Fruit fly (Drosophila melanogaster) ovary, adult (tissue): ENCODE results near the gene REPTOR.
A peak's percentile ranks its signal among the peaks of the same experiment; 100 is the strongest.

Experiments used
- CG17801 ChIP-seq: fragments of 200-800 bp; optimal IDR thresholded peaks from 2 replicates; lab custom pipeline; 2019; ENCODE audit warnings: missing biosample characterization, mild to moderate bottlenecking, missing genetic modification characterization, moderate library complexity; ENCODE audit not compliant: partially characterized antibody

REPTOR gene

DNA sequence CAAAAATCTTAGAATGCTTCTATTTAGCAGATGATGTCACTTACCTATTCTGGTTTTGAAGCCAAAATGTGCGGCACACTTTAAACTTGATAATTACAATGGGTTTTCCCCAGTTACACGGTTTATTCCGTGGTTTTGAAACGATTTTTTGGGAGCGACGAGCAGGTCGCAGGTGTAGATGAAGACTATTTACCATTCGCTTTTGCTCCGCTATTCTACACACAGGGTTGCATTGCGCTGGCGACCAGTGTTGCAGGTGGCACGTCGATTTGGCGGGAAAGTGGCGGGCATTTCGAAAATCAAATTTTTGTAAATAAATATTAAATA lies at the start of gene REPTOR:
TSS of gene REPTOR (minus strand) at position 196 of the 327 bp plus-strand sequence.
- TF ChIP-seq CG17801 (GFP tag; lab: Kevin White, UChicago), result peak; percentile 12

DNA sequence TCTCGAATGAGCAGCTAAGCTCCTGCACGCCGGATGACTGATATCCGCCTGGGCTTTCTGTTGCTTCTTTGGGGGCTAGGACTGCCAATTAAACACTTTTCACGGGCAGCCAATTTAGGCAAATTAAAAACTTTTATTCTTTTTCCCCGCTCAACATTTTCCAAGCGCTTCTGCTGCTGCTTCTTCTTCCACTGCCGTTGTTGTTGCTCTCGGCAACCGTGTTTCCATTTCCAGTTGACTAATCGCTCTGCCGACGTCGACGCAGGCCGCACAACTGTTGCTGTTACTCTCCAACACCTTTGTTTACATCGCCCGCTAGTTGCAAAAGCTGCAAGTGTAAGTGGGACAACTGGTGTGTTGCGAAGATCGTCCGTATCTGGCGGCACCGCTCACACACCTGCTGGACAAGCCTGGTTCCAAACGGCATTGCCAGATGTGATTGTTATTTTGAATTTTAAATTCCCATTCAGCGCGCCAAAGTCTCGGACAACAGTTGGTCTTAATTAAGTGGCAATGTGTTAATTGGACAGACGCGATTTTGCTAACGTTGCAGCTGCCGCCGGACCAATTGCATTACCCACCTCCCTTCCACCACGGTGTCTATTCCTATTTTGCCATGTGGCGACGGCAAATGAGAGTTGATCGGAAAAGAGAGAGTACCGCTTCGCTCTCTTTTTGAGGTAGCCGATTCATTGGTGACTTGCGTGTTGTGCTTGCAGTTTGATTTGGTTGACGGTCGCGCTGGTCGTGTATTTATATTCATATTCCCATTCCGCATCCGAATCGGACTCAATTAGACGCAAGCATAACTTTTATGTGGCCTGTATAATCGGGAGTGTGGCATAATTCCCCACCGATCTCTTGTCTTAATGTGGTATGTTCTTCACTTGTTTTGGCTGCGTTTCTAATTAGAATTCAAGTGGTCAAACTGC lies 47.5 kb upstream of the REPTOR start, which contains the start of gene Wsck:
TSS of gene Wsck (minus strand) at position 199 of the 932 bp plus-strand sequence.
- peak; percentile 41 for TF ChIP-seq CG17801 (GFP tag; lab: Kevin White, UChicago)

DNA sequence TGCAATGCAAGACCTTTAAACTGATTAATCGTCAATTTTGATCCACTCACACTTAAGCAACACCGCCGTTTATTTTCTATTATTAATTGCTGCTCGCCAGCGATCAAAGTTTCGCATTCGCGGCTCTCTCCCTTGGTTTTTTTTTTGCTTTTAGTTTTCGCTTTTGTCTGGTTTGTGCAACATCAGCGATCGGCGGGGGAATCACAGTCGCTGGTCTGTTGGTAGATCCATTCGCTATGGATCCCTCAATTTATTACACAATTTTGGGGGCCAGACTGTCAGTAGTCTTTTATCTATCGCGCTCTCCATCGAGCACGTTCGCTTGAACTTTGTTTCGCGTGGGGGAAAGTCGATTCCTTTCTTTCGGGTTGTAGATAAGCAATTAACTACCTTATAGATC lies 44.0 kb upstream of the REPTOR start:
- no peak for TF ChIP-seq CG17801 (GFP tag; lab: Kevin White, UChicago)

DNA sequence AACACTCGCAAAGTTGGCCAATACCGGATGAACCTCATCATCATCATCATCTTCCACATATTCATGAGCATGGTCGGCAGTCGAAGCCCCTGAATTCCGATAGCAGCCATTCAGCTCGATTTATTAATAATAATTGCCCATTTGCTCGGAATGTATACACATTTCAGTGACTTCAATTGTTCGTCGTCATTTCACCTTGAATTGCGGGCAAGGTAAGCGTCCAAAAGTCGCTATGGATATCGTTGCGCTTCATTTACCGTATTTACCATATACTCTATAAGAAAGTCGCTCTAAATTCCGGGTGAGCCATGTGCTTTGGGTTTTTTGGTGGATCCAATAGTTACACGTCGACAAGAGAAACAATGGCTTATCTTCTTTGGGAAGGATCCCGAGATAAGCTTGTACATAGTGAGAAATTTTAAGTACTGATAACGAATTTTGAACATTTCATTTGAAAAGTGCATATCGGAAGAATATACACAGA lies 43.4 kb upstream of the REPTOR start:
- TF ChIP-seq CG17801 (GFP tag; lab: Kevin White, UChicago), result no peak

DNA sequence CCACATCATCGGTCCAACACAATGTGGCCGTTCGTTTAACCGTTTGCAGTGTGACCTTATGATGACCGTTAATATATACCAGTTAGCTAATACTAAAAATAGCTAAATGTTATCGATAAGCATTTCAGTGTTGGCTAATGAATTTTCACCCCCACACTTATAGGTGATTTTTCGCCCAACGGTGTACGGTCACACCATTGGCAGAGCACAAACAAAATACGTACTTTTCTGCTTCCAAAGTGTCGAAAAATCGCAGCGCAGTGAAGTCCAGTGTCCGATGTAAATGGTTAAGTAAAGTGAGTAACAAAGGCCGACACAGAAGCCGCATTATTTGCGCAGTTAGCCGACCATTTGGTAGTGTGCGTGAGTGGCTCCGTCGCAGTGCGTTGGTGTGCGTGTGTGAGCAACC lies 42.9 kb upstream of the REPTOR start, which contains the start of the genes Syx18 and atl:
TSS of gene Syx18 (minus strand) at position 46 of the 409 bp plus-strand sequence.
TSS of gene atl (plus strand) at position 155 of the 409 bp plus-strand sequence.
- peak; percentile 54 for TF ChIP-seq CG17801 (GFP tag; lab: Kevin White, UChicago)

DNA sequence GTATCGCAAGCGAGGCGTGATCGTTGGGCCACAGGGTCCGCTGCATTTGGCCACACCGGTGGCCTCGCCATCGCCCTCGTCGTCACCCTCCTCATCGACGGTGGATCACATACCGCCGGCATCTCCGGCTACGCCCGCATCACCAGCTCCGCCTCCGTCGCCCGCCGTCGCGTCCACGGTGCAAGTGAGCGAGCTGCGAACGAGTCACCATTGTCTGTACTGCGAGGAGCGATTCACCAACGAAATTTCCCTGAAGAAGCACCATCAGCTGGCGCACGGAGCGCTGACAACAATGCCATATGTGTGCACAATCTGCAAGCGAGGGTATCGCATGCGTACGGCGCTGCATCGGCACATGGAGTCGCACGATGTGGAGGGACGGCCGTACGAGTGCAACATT lies 37.9 kb upstream of the REPTOR start:
- TF ChIP-seq CG17801 (GFP tag; lab: Kevin White, UChicago), result no peak

DNA sequence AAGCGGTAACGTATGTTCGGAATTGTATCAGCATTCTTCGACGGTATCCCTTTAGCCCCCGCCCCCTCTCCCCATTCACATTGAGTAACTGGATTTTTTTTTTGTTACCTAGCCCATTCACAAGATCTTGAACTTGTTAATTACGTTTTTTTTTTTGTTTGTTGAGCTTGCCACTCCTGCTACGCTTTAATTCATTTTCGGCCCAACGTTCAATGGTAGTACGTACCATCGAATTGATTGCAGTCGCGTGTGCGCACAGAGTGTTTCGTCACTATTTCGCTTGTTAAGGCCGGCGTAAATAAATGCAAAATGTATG lies 32.0 kb upstream of the REPTOR start:
- TF ChIP-seq CG17801 (GFP tag; lab: Kevin White, UChicago), result no peak

DNA sequence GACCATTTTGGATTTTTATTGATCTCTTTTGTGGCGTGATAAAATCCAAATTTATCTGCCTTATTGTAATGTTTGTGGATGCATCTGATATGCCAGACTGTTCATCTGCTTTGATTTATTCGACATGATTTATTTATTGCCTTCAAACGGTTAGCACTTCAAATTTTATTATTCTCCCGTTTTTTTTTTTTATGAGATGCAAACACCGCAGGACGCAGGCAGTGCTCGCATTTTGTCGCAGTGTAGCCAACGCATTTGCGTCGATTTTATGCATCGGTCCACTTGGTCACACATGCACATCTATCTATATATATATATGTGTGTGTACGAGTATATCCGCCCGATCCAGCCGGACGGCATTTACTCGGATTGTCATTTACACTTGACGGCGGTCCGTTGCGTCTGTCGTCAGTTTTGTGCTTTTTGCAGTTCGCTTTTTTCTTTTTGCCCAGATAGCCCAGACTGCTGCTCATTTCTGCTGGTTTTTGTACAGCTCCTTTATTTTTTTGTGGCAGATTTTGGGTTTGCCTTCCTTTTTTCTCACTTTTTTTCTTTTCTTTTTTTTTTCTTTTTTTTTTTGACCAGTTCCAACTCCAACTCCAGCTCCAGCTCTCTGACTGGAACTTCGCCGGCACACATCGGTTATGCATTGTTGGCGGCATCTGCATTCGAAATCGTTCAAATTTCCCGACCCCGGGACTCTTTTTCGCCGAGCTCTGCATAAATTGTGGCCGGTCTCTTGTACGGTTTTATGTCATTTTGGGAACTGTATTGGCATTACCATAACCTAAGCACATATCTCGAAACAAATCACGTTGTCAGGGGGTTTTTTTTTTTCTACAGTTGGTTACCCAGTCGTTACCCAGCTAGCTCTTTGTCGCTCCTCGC lies 31.4 kb upstream of the REPTOR start:
- no peak for TF ChIP-seq CG17801 (GFP tag; lab: Kevin White, UChicago)

DNA sequence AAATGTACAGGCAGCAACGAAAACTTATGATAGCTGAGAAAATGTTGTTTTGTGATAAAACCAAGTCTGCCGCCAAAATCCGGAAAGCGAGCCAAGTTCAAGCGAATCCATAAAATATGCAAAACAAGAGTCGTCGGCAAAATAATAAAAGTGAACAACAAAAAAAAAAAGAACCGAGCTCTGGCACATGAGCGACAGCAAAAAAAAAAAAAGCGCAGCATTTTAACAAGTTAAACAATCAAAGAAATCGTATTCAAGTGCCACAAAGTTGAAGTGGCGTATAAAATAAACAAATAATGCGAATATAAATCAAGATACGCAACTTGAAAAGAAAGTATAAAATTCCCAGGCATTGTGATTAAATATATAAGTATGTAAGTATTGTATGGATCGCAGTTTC lies 25.7 kb upstream of the REPTOR start:
- TF ChIP-seq CG17801 (GFP tag; lab: Kevin White, UChicago), result peak; percentile 58

DNA sequence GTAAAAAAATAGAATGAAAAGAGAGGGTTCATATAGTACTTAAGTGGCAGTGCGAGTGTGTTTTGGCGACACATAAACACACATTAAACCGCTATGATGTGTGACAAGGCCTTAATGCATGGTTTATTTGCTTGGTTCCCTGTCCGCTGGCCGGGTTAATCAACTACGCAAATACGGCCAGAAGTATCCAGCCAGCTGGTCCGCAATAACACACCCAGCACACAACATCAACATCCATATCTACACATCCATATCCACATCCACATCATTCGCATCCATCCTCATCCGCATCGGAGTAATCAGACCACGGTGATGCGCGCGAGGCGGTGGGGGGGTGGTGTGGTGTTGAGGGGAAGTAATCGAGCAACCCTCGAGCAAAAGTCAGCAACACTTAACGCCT lies 24.2 kb upstream of the REPTOR start:
- TF ChIP-seq CG17801 (GFP tag; lab: Kevin White, UChicago), result no peak

DNA sequence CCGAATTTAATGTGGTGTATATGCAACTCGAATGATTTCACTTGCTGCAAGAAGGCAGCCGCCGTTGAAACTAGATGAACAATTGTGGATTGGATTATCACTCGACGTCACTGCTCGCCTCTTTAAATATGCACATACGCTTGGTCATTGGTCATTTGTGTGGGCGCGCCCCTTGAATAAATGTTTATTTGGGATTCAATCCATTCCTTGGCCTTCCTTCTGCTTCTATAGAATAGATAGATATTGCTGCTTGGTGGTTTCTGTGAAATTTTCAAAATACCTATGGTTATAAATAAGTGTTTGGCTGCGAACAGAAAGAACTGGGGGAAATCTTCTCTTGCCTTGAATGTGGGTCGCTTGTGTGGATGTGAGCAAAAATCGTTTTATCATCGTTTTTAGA lies 21.5 kb upstream of the REPTOR start:
- no peak for TF ChIP-seq CG17801 (GFP tag; lab: Kevin White, UChicago)

DNA sequence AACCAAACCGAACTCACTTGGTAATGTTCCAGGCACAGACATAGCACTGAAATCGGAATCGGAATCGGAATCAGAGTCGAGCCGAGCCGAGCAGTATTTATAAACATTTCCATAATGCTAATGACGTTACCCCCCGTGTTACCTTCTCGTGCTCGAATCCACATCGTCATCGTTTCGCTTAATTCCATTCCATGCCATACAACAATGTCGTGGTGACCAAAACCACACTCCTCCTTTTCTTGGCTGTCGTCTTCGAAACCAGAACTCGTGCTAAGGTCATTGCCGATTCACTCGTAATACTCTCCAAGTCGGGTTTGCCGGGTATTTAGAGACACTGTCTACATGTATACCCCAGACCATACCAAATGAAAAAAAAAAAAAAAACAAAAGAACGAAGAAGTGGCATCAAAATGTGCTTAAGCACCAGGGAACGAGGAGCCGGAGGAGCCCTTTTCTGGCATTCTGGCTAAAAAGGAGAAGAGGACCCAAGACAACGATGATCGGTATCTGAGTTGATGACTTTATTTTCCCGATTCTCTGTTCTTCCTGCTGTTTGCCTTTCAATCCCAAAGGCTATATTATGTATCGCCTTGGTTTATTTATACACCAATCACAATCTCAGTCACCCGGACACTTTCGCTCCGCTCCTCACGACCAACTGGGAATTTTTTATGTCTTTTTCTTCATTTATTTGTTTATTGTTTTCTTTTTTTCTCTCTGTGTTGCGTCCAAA lies 20.9 kb upstream of the REPTOR start:
- no peak for TF ChIP-seq CG17801 (GFP tag; lab: Kevin White, UChicago)

DNA sequence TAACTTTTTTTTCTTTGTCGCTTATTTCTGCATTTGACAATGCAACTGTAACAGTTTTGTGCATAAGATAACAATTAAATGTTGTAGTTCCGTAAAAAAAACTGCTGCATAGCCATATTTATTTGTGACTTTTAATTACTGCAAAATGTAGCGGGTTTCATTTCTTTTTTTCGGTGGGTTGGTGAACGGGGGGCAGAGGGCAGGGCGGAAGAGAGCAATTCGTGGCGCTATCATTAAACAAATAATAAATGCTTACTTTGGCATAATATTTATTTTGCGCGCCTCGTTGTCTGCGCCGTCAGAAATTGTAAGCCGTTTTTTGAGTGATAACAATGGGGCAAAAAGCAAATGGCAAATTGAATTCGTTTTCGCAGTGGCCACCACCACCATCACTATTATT lies 18.4 kb upstream of the REPTOR start:
- peak; percentile 33 for TF ChIP-seq CG17801 (GFP tag; lab: Kevin White, UChicago)

DNA sequence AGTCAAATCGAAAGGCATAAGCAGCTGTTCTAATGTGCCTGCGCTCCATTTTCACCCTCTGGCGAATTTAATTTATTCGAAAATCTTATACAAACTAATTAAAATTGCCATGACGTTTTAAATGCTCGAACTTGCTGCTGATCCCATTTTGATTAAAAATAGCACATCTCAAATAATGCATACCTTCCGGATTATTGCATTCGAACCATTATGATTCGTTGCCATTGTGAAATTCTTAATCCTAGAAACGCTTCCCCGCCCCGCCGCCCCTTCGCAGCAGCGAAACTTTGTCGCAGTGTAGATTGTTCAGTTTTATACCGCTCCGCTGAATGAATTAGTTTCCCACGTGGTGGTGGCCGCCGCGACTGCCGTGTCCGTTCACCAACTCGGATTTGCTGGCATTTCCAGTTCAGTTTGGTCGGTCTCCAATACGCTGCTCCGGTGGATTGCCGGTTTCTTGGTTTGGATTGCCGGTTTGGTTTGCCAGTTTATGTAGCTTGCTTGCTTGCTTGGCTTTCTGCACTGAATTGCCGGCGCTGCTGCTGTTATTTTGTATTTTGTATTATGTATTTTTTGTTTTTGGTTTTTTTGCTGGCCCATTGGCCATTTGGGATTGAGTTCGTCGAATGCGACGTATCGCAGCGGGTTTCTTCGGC lies 16.0 kb upstream of the REPTOR start:
- no peak for TF ChIP-seq CG17801 (GFP tag; lab: Kevin White, UChicago)
